Worm (Caenorhabditis elegans) whole organism, L3 larva: ENCODE data around the gene W08F4.12.

Experiments used
- ama-1 ChIP-seq: fragments of 150-350 bp; optimal IDR thresholded peaks from 2 replicates; lab custom pipeline; 2018
- fkh-10 ChIP-seq: sonication (generic microtip); optimal IDR thresholded peaks from 2 replicates; lab custom pipeline; 2017; ENCODE audit warnings: missing biosample characterization, missing genetic modification reagents, missing genetic modification characterization
- fos-1 ChIP-seq: fragments of 150-350 bp; optimal IDR thresholded peaks from 2 replicates; lab custom pipeline; 2014; ENCODE audit warnings: missing biosample characterization, missing genetic modification characterization
- mdl-1 ChIP-seq: fragments of 150-350 bp; optimal IDR thresholded peaks from 2 replicates; lab custom pipeline; 2014; ENCODE audit warnings: missing biosample characterization, missing genetic modification characterization
- nhr-77 ChIP-seq: fragments of 150-350 bp; optimal IDR thresholded peaks from 2 replicates; lab custom pipeline; 2014; ENCODE audit warnings: missing biosample characterization, missing genetic modification characterization
- pha-4 ChIP-seq: fragments of 150-350 bp; optimal IDR thresholded peaks from 2 replicates; lab custom pipeline; 2014; ENCODE audit warnings: missing biosample characterization, missing genetic modification reagents, missing genetic modification characterization
- pqm-1 ChIP-seq: fragments of 150-350 bp; optimal IDR thresholded peaks from 2 replicates; lab custom pipeline; 2017; ENCODE audit warnings: missing biosample characterization, missing genetic modification characterization, inconsistent platforms
- skn-1 ChIP-seq: fragments of 150-350 bp; optimal IDR thresholded peaks from 2 replicates; lab custom pipeline; 2014; ENCODE audit warnings: missing biosample characterization, missing genetic modification characterization
- snpc-4 ChIP-seq: fragments of 150-350 bp; optimal IDR thresholded peaks from 2 replicates; lab custom pipeline; 2014; ENCODE audit warnings: missing biosample characterization, missing genetic modification characterization
- unc-62 ChIP-seq: fragments of 150-350 bp; sonication (generic microtip); optimal IDR thresholded peaks from 4 replicates; lab custom pipeline; 2014; ENCODE audit warnings: missing biosample characterization, missing genetic modification reagents, missing genetic modification characterization
- zag-1 ChIP-seq: fragments of 150-350 bp; optimal IDR thresholded peaks from 2 replicates; lab custom pipeline; 2014; ENCODE audit warnings: missing biosample characterization, missing genetic modification characterization

- no peak for TF ChIP-seq fos-1 (tag; lab: Kevin White, UChicago)
- no peak for TF ChIP-seq ama-1 (lab: Kevin White, UChicago)
- TF ChIP-seq pha-4 (tag; lab: Kevin White, UChicago) = peak; percentile 65
- TF ChIP-seq skn-1 = no peak
- no peak for TF ChIP-seq unc-62 (GFP tag; lab: Kevin White, UChicago)
- no peak for TF ChIP-seq fkh-10 (GFP tag; lab: Kevin White, UChicago)
- TF ChIP-seq pqm-1 (tag; lab: Kevin White, UChicago) = no peak
- no peak for TF ChIP-seq zag-1 (tag; lab: Kevin White, UChicago)
- TF ChIP-seq snpc-4 = no peak
- no peak for TF ChIP-seq mdl-1
- TF ChIP-seq nhr-77 = no peak
Measured at ce11 chrII:625926-626325, 41.7 kb upstream of the W08F4.12 start.
